Worm (Caenorhabditis elegans) whole organism, late embryonic: ENCODE data around the gene F58G6.7.

ENCODE experiments used
- dmd-4 ChIP-seq: sonication (generic microtip); optimal IDR thresholded peaks from 2 replicates; lab custom pipeline; 2016; ENCODE audit warnings: borderline replicate concordance, missing genetic modification characterization, missing compliant biosample characterization
- nhr-11 ChIP-seq: fragments of 150-350 bp; optimal IDR thresholded peaks from 2 replicates; lab custom pipeline; 2014; ENCODE audit warnings: missing biosample characterization, missing genetic modification characterization
- npax-4 ChIP-seq: sonication (generic microtip); optimal IDR thresholded peaks from 2 replicates; lab custom pipeline; 2016; ENCODE audit warnings: missing genetic modification characterization, missing compliant biosample characterization
- unc-3 ChIP-seq, 2 experiments: fragments of 200-800 bp in 1 of 2; sonication (Bioruptor generic) in 1 of 2; sonication (generic microtip) in 1 of 2; conservative IDR thresholded peaks in 1 of 2; optimal IDR thresholded peaks in 1 of 2; 2 replicates each; pipeline versions ENCODE4 v1.3.6 to Lab custom; 2016 to 2022; ENCODE audit warnings: missing compliant biosample characterization in 2 of 2, missing genetic modification characterization in 2 of 2, missing genetic modification reagents in 1 of 2

ce11 chrIV:9627033-9627432, 27.1 kb upstream of the F58G6.7 start:
- no peak for TF ChIP-seq dmd-4 (tag; lab: Kevin White, UChicago)
- TF ChIP-seq unc-3 (GFP tag; conservative IDR thresholded peaks at IDR 0.05; lab: Robert Waterston, UW): no peak
- no peak for TF ChIP-seq unc-3 (tag; optimal IDR thresholded peaks at IDR 0.05; lab: Kevin White, UChicago)
- TF ChIP-seq npax-4 (tag; lab: Kevin White, UChicago): no peak
- TF ChIP-seq nhr-11: no peak
